Fruit fly (Drosophila melanogaster) whole organism, embryonic: ENCODE results near the gene nanos.

Source experiments
- Asciz ChIP-seq: fragments of 200-800 bp; sonication (Bioruptor generic); optimal IDR thresholded peaks from 2 replicates; lab custom pipeline; 2017; ENCODE audit warnings: missing biosample characterization, mild to moderate bottlenecking, missing genetic modification characterization, missing genetic modification reagents
- Awh ChIP-seq: fragments of 200-800 bp; sonication (Bioruptor generic); IDR thresholded peaks from 2 replicates; pipeline ENCODE4, ENCODE4 v1.3.6; 2022; ENCODE audit warnings: missing biosample characterization, missing genetic modification characterization
- CG10209 ChIP-seq: fragments of 200-800 bp; sonication (Bioruptor generic); optimal IDR thresholded peaks from 3 replicates; lab custom pipeline; 2017; ENCODE audit warnings: missing biosample characterization, mild to moderate bottlenecking, missing genetic modification characterization, missing genetic modification reagents
- CG12236 ChIP-seq: fragments of 200-800 bp; sonication (Bioruptor generic); optimal IDR thresholded peaks from 2 replicates; lab custom pipeline; 2016; ENCODE audit warnings: missing biosample characterization, missing genetic modification characterization
- CG13424 ChIP-seq: fragments of 200-800 bp; sonication (Bioruptor generic); optimal IDR thresholded peaks from 2 replicates; lab custom pipeline; 2019; ENCODE audit warnings: missing biosample characterization, mild to moderate bottlenecking, missing genetic modification characterization, moderate library complexity
- CG15269 ChIP-seq: fragments of 200-800 bp; sonication (Bioruptor generic); optimal IDR thresholded peaks from 2 replicates; lab custom pipeline; 2018; ENCODE audit warnings: missing biosample characterization, mild to moderate bottlenecking, missing genetic modification characterization, moderate library complexity
- CG1603 ChIP-seq: fragments of 200-800 bp; sonication (Bioruptor generic); optimal IDR thresholded peaks from 2 replicates; lab custom pipeline; 2019; ENCODE audit warnings: missing biosample characterization, mild to moderate bottlenecking, missing genetic modification characterization, moderate library complexity
- CG1647 ChIP-seq: fragments of 200-800 bp; sonication (Bioruptor generic); optimal IDR thresholded peaks from 3 replicates; lab custom pipeline; 2016; ENCODE audit warnings: missing biosample characterization, missing genetic modification characterization
- CG16863 ChIP-seq: fragments of 200-800 bp; sonication (Bioruptor generic); optimal IDR thresholded peaks from 3 replicates; lab custom pipeline; 2016; ENCODE audit warnings: missing biosample characterization, missing genetic modification characterization
- CG17802 ChIP-seq: fragments of 200-800 bp; sonication (Bioruptor generic); optimal IDR thresholded peaks from 2 replicates; lab custom pipeline; 2018; ENCODE audit warnings: missing biosample characterization, mild to moderate bottlenecking, missing genetic modification characterization, moderate library complexity
- CG2678 ChIP-seq: fragments of 200-800 bp; sonication (Bioruptor generic); optimal IDR thresholded peaks from 3 replicates; lab custom pipeline; 2019; ENCODE audit warnings: missing biosample characterization, mild to moderate bottlenecking, missing genetic modification characterization, moderate library complexity
- CG33213 ChIP-seq: fragments of 200-800 bp; sonication (Bioruptor generic); optimal IDR thresholded peaks from 3 replicates; lab custom pipeline; 2016; ENCODE audit warnings: missing biosample characterization, missing genetic modification characterization
- CG3407 ChIP-seq: fragments of 200-800 bp; sonication (Bioruptor generic); optimal IDR thresholded peaks from 2 replicates; lab custom pipeline; 2018; ENCODE audit warnings: missing biosample characterization, mild to moderate bottlenecking, missing genetic modification characterization
- CG42726 ChIP-seq: fragments of 200-800 bp; sonication (Bioruptor generic); IDR thresholded peaks from 2 replicates; pipeline ENCODE4 v1.3.6; 2022; ENCODE audit warnings: missing biosample characterization, missing genetic modification characterization; ENCODE audit not compliant: partially characterized antibody
- CG4328 ChIP-seq: fragments of 200-800 bp; sonication (Bioruptor generic); optimal IDR thresholded peaks from 3 replicates; lab custom pipeline; 2017; ENCODE audit warnings: missing biosample characterization, missing genetic modification reagents, missing genetic modification characterization
- CG5180 ChIP-seq: fragments of 200-800 bp; sonication (Bioruptor generic); optimal IDR thresholded peaks from 3 replicates; lab custom pipeline; 2017; ENCODE audit warnings: missing biosample characterization, missing genetic modification characterization, mild to moderate bottlenecking, moderate library complexity, missing genetic modification reagents
- CG6272 ChIP-seq: fragments of 200-800 bp; sonication (Bioruptor generic); IDR thresholded peaks from 2 replicates; pipeline ENCODE4 v1.3.6; 2022; ENCODE audit warnings: missing biosample characterization, missing genetic modification characterization
- CG7357 ChIP-seq: fragments of 200-800 bp; sonication (Bioruptor generic); IDR thresholded peaks from 3 replicates; pipeline ENCODE4 v1.3.6; 2022; ENCODE audit warnings: missing biosample characterization, missing genetic modification characterization
- CG7372 ChIP-seq: fragments of 200-800 bp; sonication (Bioruptor generic); IDR thresholded peaks from 2 replicates; pipeline ENCODE4 v1.3.6; 2022; ENCODE audit warnings: missing biosample characterization, missing genetic modification characterization
- CG9876 ChIP-seq: fragments of 200-800 bp; sonication (Bioruptor generic); optimal IDR thresholded peaks from 2 replicates; lab custom pipeline; 2016; ENCODE audit warnings: missing biosample characterization, missing genetic modification characterization
- Drgx ChIP-seq: fragments of 200-800 bp; sonication (Bioruptor generic); IDR thresholded peaks from 2 replicates; pipeline ENCODE4 v1.3.6; 2022; ENCODE audit warnings: missing biosample characterization, missing genetic modification characterization
- Elba2 ChIP-seq: fragments of 200-800 bp; sonication (Bioruptor generic); optimal IDR thresholded peaks from 3 replicates; lab custom pipeline; 2016; ENCODE audit warnings: missing biosample characterization, missing genetic modification characterization
- HmgD ChIP-seq: fragments of 200-800 bp; sonication (Bioruptor generic); optimal IDR thresholded peaks from 3 replicates; lab custom pipeline; 2016; ENCODE audit warnings: missing biosample characterization, missing genetic modification characterization
- Lim3 ChIP-seq: fragments of 200-800 bp; sonication (Bioruptor generic); IDR thresholded peaks from 2 replicates; pipeline ENCODE4 v1.3.6; 2022; ENCODE audit warnings: missing biosample characterization, missing genetic modification characterization
- MTF-1 ChIP-seq: fragments of 200-800 bp; sonication (Bioruptor generic); optimal IDR thresholded peaks from 2 replicates; lab custom pipeline; 2018; ENCODE audit warnings: missing biosample characterization, mild to moderate bottlenecking, missing genetic modification characterization, borderline replicate concordance
- Max ChIP-seq: fragments of 200-800 bp; sonication (Bioruptor generic); optimal IDR thresholded peaks from 2 replicates; lab custom pipeline; 2016; ENCODE audit warnings: missing biosample characterization, mild to moderate bottlenecking, missing genetic modification characterization
- Nf-YA ChIP-seq: fragments of 200-800 bp; sonication (Bioruptor generic); IDR thresholded peaks from 2 replicates; pipeline ENCODE4 v1.3.6; 2022; ENCODE audit warnings: missing biosample characterization, missing genetic modification characterization
- Rfx ChIP-seq: fragments of 200-800 bp; sonication (Bioruptor generic); IDR thresholded peaks from 2 replicates; pipeline ENCODE4 v1.3.6; 2022; ENCODE audit warnings: missing biosample characterization, missing genetic modification characterization
- Tbp ChIP-seq: fragments of >200 bp; optimal IDR thresholded peaks from 2 replicates; lab custom pipeline; 2018; ENCODE audit warnings: missing biosample characterization, missing genetic modification characterization
- ac ChIP-seq: fragments of 200-800 bp; sonication (Bioruptor generic); optimal IDR thresholded peaks from 3 replicates; lab custom pipeline; 2017; ENCODE audit warnings: missing biosample characterization, mild to moderate bottlenecking, missing genetic modification characterization
- ara ChIP-seq: fragments of 200-800 bp; sonication (Bioruptor generic); IDR thresholded peaks from 2 replicates; pipeline ENCODE4 v1.3.6; 2022; ENCODE audit warnings: missing biosample characterization, missing genetic modification characterization
- crc ChIP-seq: fragments of 200-800 bp; sonication (Bioruptor generic); optimal IDR thresholded peaks from 2 replicates; lab custom pipeline; 2016; ENCODE audit warnings: missing biosample characterization, missing genetic modification characterization
- dmrt99B ChIP-seq: fragments of 200-800 bp; sonication (Bioruptor generic); optimal IDR thresholded peaks from 2 replicates; lab custom pipeline; 2018; ENCODE audit warnings: missing biosample characterization, mild to moderate bottlenecking, missing genetic modification characterization, moderate library complexity
- ems ChIP-seq: fragments of 200-800 bp; sonication (Bioruptor generic); optimal IDR thresholded peaks from 3 replicates; lab custom pipeline; 2016; ENCODE audit warnings: missing biosample characterization, missing genetic modification characterization
- ewg ChIP-seq: fragments of 200-800 bp; sonication (Bioruptor generic); optimal IDR thresholded peaks from 3 replicates; lab custom pipeline; 2017; ENCODE audit warnings: mild to moderate bottlenecking, missing biosample characterization, missing genetic modification reagents, missing genetic modification characterization
- ftz-f1 ChIP-seq: fragments of 200-800 bp; sonication (Bioruptor generic); optimal IDR thresholded peaks from 2 replicates; lab custom pipeline; 2016; ENCODE audit warnings: missing biosample characterization, missing genetic modification characterization
- gcm ChIP-seq: fragments of 200-800 bp; sonication (Bioruptor generic); optimal IDR thresholded peaks from 2 replicates; lab custom pipeline; 2019; ENCODE audit warnings: missing biosample characterization, mild to moderate bottlenecking, missing genetic modification characterization, moderate library complexity
- gsb ChIP-seq: fragments of 200-800 bp; sonication (Bioruptor generic); IDR thresholded peaks from 2 replicates; pipeline ENCODE4 v1.3.6; 2022; ENCODE audit warnings: missing biosample characterization, missing genetic modification characterization
- gsb-n ChIP-seq: fragments of 200-800 bp; sonication (Bioruptor generic); optimal IDR thresholded peaks from 3 replicates; lab custom pipeline; 2018; ENCODE audit warnings: missing biosample characterization, mild to moderate bottlenecking, missing genetic modification characterization
- lov ChIP-seq, 2 experiments: fragments of 200-800 bp in 1 of 2; fragments of >200 bp in 1 of 2; sonication (Bioruptor generic) in 1 of 2; IDR thresholded peaks in 1 of 2; optimal IDR thresholded peaks in 1 of 2; 2 replicates in 1 of 2; 3 replicates in 1 of 2; pipeline versions ENCODE4 v1.3.6 to Lab custom; 2017 to 2022; ENCODE audit warnings: missing biosample characterization in 1 of 2, missing genetic modification characterization in 1 of 2
- maf-S ChIP-seq: fragments of 200-800 bp; sonication (Bioruptor generic); optimal IDR thresholded peaks from 2 replicates; lab custom pipeline; 2016; ENCODE audit warnings: missing biosample characterization, missing genetic modification characterization
- mirr ChIP-seq: fragments of 200-800 bp; sonication (Bioruptor generic); optimal IDR thresholded peaks from 3 replicates; lab custom pipeline; 2018; ENCODE audit warnings: missing biosample characterization, mild to moderate bottlenecking, missing genetic modification characterization
- nerfin-1 ChIP-seq: fragments of 200-800 bp; sonication (Bioruptor generic); optimal IDR thresholded peaks from 3 replicates; lab custom pipeline; 2019; ENCODE audit warnings: missing biosample characterization, mild to moderate bottlenecking, missing genetic modification characterization, moderate library complexity
- nmo ChIP-seq: fragments of 200-800 bp; sonication (Bioruptor generic); optimal IDR thresholded peaks from 2 replicates; lab custom pipeline; 2018; ENCODE audit warnings: missing biosample characterization, mild to moderate bottlenecking, missing genetic modification characterization, moderate library complexity
- onecut ChIP-seq: fragments of 200-800 bp; sonication (Bioruptor generic); IDR thresholded peaks from 2 replicates; pipeline ENCODE4 v1.3.6; 2022; ENCODE audit warnings: missing biosample characterization, missing genetic modification characterization
- p53 ChIP-seq: fragments of 200-800 bp; sonication (Bioruptor generic); optimal IDR thresholded peaks from 2 replicates; lab custom pipeline; 2016; ENCODE audit warnings: missing biosample characterization, missing genetic modification characterization
- pros ChIP-seq: fragments of 200-800 bp; sonication (Bioruptor generic); optimal IDR thresholded peaks from 3 replicates; lab custom pipeline; 2019; ENCODE audit warnings: missing biosample characterization, mild to moderate bottlenecking, missing genetic modification characterization, moderate library complexity
- stc ChIP-seq: fragments of 200-800 bp; sonication (Bioruptor generic); IDR thresholded peaks from 2 replicates; pipeline ENCODE4 v1.3.6; 2022; ENCODE audit warnings: missing biosample characterization, missing genetic modification characterization
- twi ChIP-seq: fragments of 200-800 bp; optimal IDR thresholded peaks from 2 replicates; lab custom pipeline; 2019; ENCODE audit warnings: missing biosample characterization, mild to moderate bottlenecking, missing genetic modification characterization, moderate library complexity
- zfh1 ChIP-seq: fragments of 200-800 bp; sonication (Bioruptor generic); IDR thresholded peaks from 3 replicates; pipeline ENCODE4 v1.3.6; 2022; ENCODE audit warnings: missing biosample characterization, missing genetic modification characterization
- zfh2 ChIP-seq: fragments of 200-800 bp; sonication (Bioruptor generic); optimal IDR thresholded peaks from 2 replicates; lab custom pipeline; 2016; ENCODE audit warnings: missing biosample characterization, missing genetic modification characterization

Gene nanos

dm6 chr3R:19182848-19183247 lies 25.8 kb downstream of the nanos start (continued):
- TF ChIP-seq lov (optimal IDR thresholded peaks at IDR 0.05; lab: Kevin White, UChicago) (no peak), lov (GFP tag; IDR thresholded peaks at IDR 0.05; lab: Robert Waterston, UW) (no peak), CG10209 (peak; percentile 5), CG13424 (tag; lab: Kevin White, UChicago) (peak; percentile 4), pros (GFP tag; lab: Kevin White, UChicago) (no peak), ac (GFP tag; lab: Kevin White, UChicago) (no peak), CG3407 (GFP tag; lab: Kevin White, UChicago) (peak; percentile 74), CG7357 (GFP tag; lab: Robert Waterston, UW) (no peak), zfh1 (GFP tag; lab: Robert Waterston, UW) (0 out of 3 replicates have a peak, but pooled peaks have one; percentile 30), Nf-YA (GFP tag; lab: Robert Waterston, UW) (0 out of 2 replicates have a peak, but pooled peaks have one; percentile 17), Drgx (GFP tag; lab: Robert Waterston, UW) (no peak), Lim3 (GFP tag; lab: Robert Waterston, UW) (peak; percentile 31; the same call in 1 of the 2 replicates), CG16863 (GFP tag; lab: Kevin White, UChicago) (peak; percentile 8), CG9876 (GFP tag; lab: Kevin White, UChicago) (no peak), MTF-1 (peak; percentile 19), dmrt99B (peak; percentile 48), Elba2 (GFP tag; lab: Kevin White, UChicago) (no peak), zfh2 (GFP tag; lab: Kevin White, UChicago) (no peak), CG4328 (GFP tag; lab: Kevin White, UChicago) (no peak), CG2678 (tag; lab: Kevin White, UChicago) (peak; percentile 55), ems (GFP tag; lab: Kevin White, UChicago) (no peak), maf-S (GFP tag; lab: Kevin White, UChicago) (no peak), stc (GFP tag; lab: Robert Waterston, UW) (0 out of 2 replicates have a peak, but pooled peaks have one; percentile 19), CG17802 (tag; lab: Kevin White, UChicago) (no peak), CG7372 (GFP tag; lab: Robert Waterston, UW) (no peak), mirr (no peak), Awh (GFP tag; lab: Robert Waterston, UW) (peak; percentile 69), nerfin-1 (peak; percentile 17), Tbp (GFP tag; lab: Kevin White, UChicago) (no peak), ara (GFP tag; lab: Robert Waterston, UW) (peak; percentile 45), ftz-f1 (GFP tag; lab: Kevin White, UChicago) (no peak), twi (no peak), p53 (no peak), onecut (GFP tag; lab: Robert Waterston, UW) (0 out of 2 replicates have a peak, but pooled peaks have one; percentile 20), HmgD (GFP tag; lab: Kevin White, UChicago) (no peak), CG12236 (no peak), CG15269 (tag; lab: Kevin White, UChicago) (no peak), crc (GFP tag; lab: Kevin White, UChicago) (no peak), Max (GFP tag; lab: Kevin White, UChicago) (no peak), ewg (GFP tag; lab: Kevin White, UChicago) (peak; percentile 42), CG1603 (tag; lab: Kevin White, UChicago) (peak; percentile 51), nmo (GFP tag; lab: Kevin White, UChicago) (no peak), CG1647 (GFP tag; lab: Kevin White, UChicago) (no peak), CG5180 (GFP tag; lab: Kevin White, UChicago) (peak; percentile 37), CG6272 (GFP tag; lab: Robert Waterston, UW) (no peak), CG42726 (GFP tag; lab: Robert Waterston, UW) (no peak), gsb-n (tag; lab: Kevin White, UChicago) (peak; percentile 18), gcm (GFP tag; lab: Kevin White, UChicago) (no peak), Asciz (peak; percentile 70), CG33213 (GFP tag; lab: Kevin White, UChicago) (no peak), gsb (no peak), Rfx (GFP tag; lab: Robert Waterston, UW) (no peak)
